Worm (Caenorhabditis elegans) whole organism, L1 larva: ENCODE results near the gene F08F3.10.

ENCODE experiments used
- C04F5.9 ChIP-seq: sonication (generic microtip); optimal IDR thresholded peaks from 2 replicates; lab custom pipeline; 2016; ENCODE audit warnings: missing genetic modification characterization, missing compliant biosample characterization
- F16B12.6 ChIP-seq: fragments of 150-350 bp; optimal IDR thresholded peaks from 2 replicates; lab custom pipeline; 2014; ENCODE audit warnings: missing biosample characterization, missing genetic modification characterization
- Y116A8C.19 ChIP-seq: sonication (generic microtip); optimal IDR thresholded peaks from 2 replicates; lab custom pipeline; 2016; ENCODE audit warnings: missing compliant biosample characterization, missing genetic modification characterization, borderline replicate concordance
- alr-1 ChIP-seq: fragments of 200-800 bp; sonication (Bioruptor generic); optimal IDR thresholded peaks from 2 replicates; lab custom pipeline; 2018; ENCODE audit warnings: borderline replicate concordance, mild to moderate bottlenecking, missing genetic modification characterization, missing compliant biosample characterization
- blmp-1 ChIP-seq: fragments of 150-350 bp; optimal IDR thresholded peaks from 2 replicates; lab custom pipeline; 2014; ENCODE audit warnings: missing biosample characterization, missing genetic modification characterization
- ces-1 ChIP-seq: fragments of 150-350 bp; optimal IDR thresholded peaks from 2 replicates; lab custom pipeline; 2014; ENCODE audit warnings: missing biosample characterization, missing genetic modification reagents, missing genetic modification characterization
- dsc-1 ChIP-seq: sonication (generic microtip); optimal IDR thresholded peaks from 2 replicates; lab custom pipeline; 2016; ENCODE audit warnings: mild to moderate bottlenecking, missing genetic modification characterization, missing compliant biosample characterization
- efl-1 ChIP-seq, 4 experiments: fragments of 150-350 bp; optimal IDR thresholded peaks in 3 of 4; peaks in 1 of 4; 1 replicate in 1 of 4; 2 replicates in 3 of 4; lab custom pipeline; 2014; ENCODE audit warnings: missing biosample characterization in 2 of 4, missing genetic modification characterization in 2 of 4, missing genetic modification reagents in 2 of 4
- egl-13 ChIP-seq: sonication (generic microtip); optimal IDR thresholded peaks from 2 replicates; lab custom pipeline; 2016; ENCODE audit warnings: missing genotype, missing genetic modification reagents, missing genetic modification characterization, missing compliant biosample characterization
- egl-27 ChIP-seq, 2 experiments: fragments of 150-350 bp in 1 of 2; sonication (generic microtip); optimal IDR thresholded peaks; 3 replicates each; lab custom pipeline; 2017 to 2018; ENCODE audit warnings: missing biosample characterization in 2 of 2, missing genetic modification characterization in 2 of 2, missing genetic modification reagents in 2 of 2
- elt-2 ChIP-seq: sonication (generic microtip); optimal IDR thresholded peaks from 2 replicates; lab custom pipeline; 2016; ENCODE audit warnings: missing genetic modification characterization, mild to moderate bottlenecking, inconsistent platforms, missing compliant biosample characterization, missing genetic modification reagents
- elt-3 ChIP-seq, 6 experiments: fragments of 150-350 bp in 1 of 6; sonication (generic microtip); optimal IDR thresholded peaks; 2 replicates each; lab custom pipeline; 2017 to 2018; ENCODE audit warnings: missing biosample characterization in 6 of 6, missing genetic modification characterization in 6 of 6, inconsistent platforms in 1 of 6
- fkh-10 ChIP-seq: sonication (generic microtip); optimal IDR thresholded peaks from 2 replicates; lab custom pipeline; 2017; ENCODE audit warnings: missing biosample characterization, missing genetic modification reagents, missing genetic modification characterization
- fkh-4 ChIP-seq: sonication (generic microtip); optimal IDR thresholded peaks from 2 replicates; lab custom pipeline; 2016; ENCODE audit warnings: missing compliant biosample characterization, missing genetic modification characterization, borderline replicate concordance
- fkh-8 ChIP-seq: sonication (generic microtip); optimal IDR thresholded peaks from 2 replicates; lab custom pipeline; 2016; ENCODE audit warnings: mild to moderate bottlenecking, missing genetic modification characterization, missing compliant biosample characterization
- grh-1 ChIP-seq: fragments of 200-800 bp; sonication (Bioruptor generic); IDR thresholded peaks from 2 replicates; pipeline ENCODE4 v1.3.6; 2022; ENCODE audit warnings: missing genetic modification reagents, missing genetic modification characterization, missing compliant biosample characterization
- hpl-2 ChIP-seq: fragments of 150-350 bp; optimal IDR thresholded peaks from 2 replicates; lab custom pipeline; 2014; ENCODE audit warnings: missing biosample characterization, missing genetic modification reagents, missing genetic modification characterization
- isw-1 ChIP-seq: fragments of 200-800 bp; sonication (Bioruptor generic); IDR thresholded peaks from 2 replicates; pipeline ENCODE4 v1.3.6; 2022; ENCODE audit warnings: missing genetic modification characterization, missing compliant biosample characterization
- lin-14 ChIP-seq: fragments of 200-800 bp; sonication (Bioruptor generic); optimal IDR thresholded peaks from 2 replicates; lab custom pipeline; 2018; ENCODE audit warnings: mild to moderate bottlenecking, missing genetic modification characterization, moderate library complexity, missing compliant biosample characterization
- lin-15B ChIP-seq: fragments of 150-350 bp; sonication (generic microtip); optimal IDR thresholded peaks from 3 replicates; lab custom pipeline; 2014; ENCODE audit warnings: missing biosample characterization, missing genetic modification characterization
- lin-35 ChIP-seq, 2 experiments: fragments of 150-350 bp; optimal IDR thresholded peaks; 2 replicates each; lab custom pipeline; 2014; ENCODE audit warnings: missing biosample characterization in 2 of 2, missing genetic modification characterization in 2 of 2, missing genetic modification reagents in 2 of 2
- lin-39 ChIP-seq: fragments of 150-350 bp; optimal IDR thresholded peaks from 2 replicates; lab custom pipeline; 2014; ENCODE audit warnings: missing biosample characterization, missing genetic modification reagents, missing genetic modification characterization
- lir-3 ChIP-seq: sonication (generic microtip); optimal IDR thresholded peaks from 2 replicates; lab custom pipeline; 2016; ENCODE audit warnings: mild to moderate bottlenecking, missing genetic modification characterization, moderate library complexity, missing compliant biosample characterization; ENCODE audit not compliant: poor library complexity
- mdl-1 ChIP-seq, 2 experiments: fragments of 150-350 bp; optimal IDR thresholded peaks; 2 replicates each; lab custom pipeline; 2014 to 2017; ENCODE audit warnings: missing biosample characterization in 2 of 2, missing genetic modification characterization in 2 of 2, inconsistent platforms in 1 of 2
- nhr-11 ChIP-seq: fragments of 150-350 bp; optimal IDR thresholded peaks from 2 replicates; lab custom pipeline; 2014; ENCODE audit warnings: missing biosample characterization, missing genetic modification characterization
- nhr-19 ChIP-seq: fragments of 200-800 bp; sonication (Bioruptor generic); conservative IDR thresholded peaks from 2 replicates; pipeline ENCODE4 v1.3.6; 2022; ENCODE audit warnings: missing genetic modification characterization, missing compliant biosample characterization
- nhr-20 ChIP-seq: sonication (generic microtip); optimal IDR thresholded peaks from 2 replicates; lab custom pipeline; 2016; ENCODE audit warnings: mild to moderate bottlenecking, missing genetic modification characterization, missing compliant biosample characterization
- nhr-28 ChIP-seq: fragments of 150-350 bp; optimal IDR thresholded peaks from 2 replicates; lab custom pipeline; 2014; ENCODE audit warnings: missing biosample characterization, missing genetic modification characterization
- nhr-47 ChIP-seq: sonication (generic microtip); optimal IDR thresholded peaks from 2 replicates; lab custom pipeline; 2016; ENCODE audit warnings: mild to moderate bottlenecking, missing genetic modification characterization, moderate library complexity, missing compliant biosample characterization
- nhr-71 ChIP-seq: sonication (generic microtip); optimal IDR thresholded peaks from 2 replicates; lab custom pipeline; 2016; ENCODE audit warnings: mild to moderate bottlenecking, missing genetic modification characterization, moderate library complexity, missing compliant biosample characterization
- nhr-76 ChIP-seq: sonication (generic microtip); optimal IDR thresholded peaks from 2 replicates; lab custom pipeline; 2017; ENCODE audit warnings: missing biosample characterization, missing genetic modification characterization
- nhr-77 ChIP-seq: fragments of 150-350 bp; optimal IDR thresholded peaks from 2 replicates; lab custom pipeline; 2014; ENCODE audit warnings: missing biosample characterization, missing genetic modification characterization
- nhr-85 ChIP-seq: sonication (generic microtip); peaks from one replicate; lab custom pipeline; 2016; ENCODE audit warnings: missing genetic modification characterization, inconsistent platforms, missing compliant biosample characterization
- nhr-90 ChIP-seq: sonication (generic microtip); optimal IDR thresholded peaks from 2 replicates; lab custom pipeline; 2016; ENCODE audit warnings: mild to moderate bottlenecking, missing genetic modification characterization, missing compliant biosample characterization; ENCODE audit not compliant: poor library complexity
- pag-3 ChIP-seq: sonication (generic microtip); optimal IDR thresholded peaks from 2 replicates; lab custom pipeline; 2017; ENCODE audit warnings: missing genetic modification characterization, mild to moderate bottlenecking, missing compliant biosample characterization, antibody characterized with exemption, borderline replicate concordance; ENCODE audit not compliant: insufficient read depth
- rnt-1 ChIP-seq: sonication (generic microtip); optimal IDR thresholded peaks from 2 replicates; lab custom pipeline; 2016; ENCODE audit warnings: mild to moderate bottlenecking, missing genetic modification characterization, moderate library complexity, missing compliant biosample characterization
- sox-4 ChIP-seq: sonication (generic microtip); optimal IDR thresholded peaks from 2 replicates; lab custom pipeline; 2016; ENCODE audit warnings: missing genetic modification characterization, missing compliant biosample characterization
- sup-37 ChIP-seq: fragments of 200-800 bp; sonication (Bioruptor generic); optimal IDR thresholded peaks from 2 replicates; lab custom pipeline; 2018; ENCODE audit warnings: mild to moderate bottlenecking, missing genetic modification characterization, missing compliant biosample characterization
- swsn-7 ChIP-seq: sonication (generic microtip); optimal IDR thresholded peaks from 2 replicates; lab custom pipeline; 2016; ENCODE audit warnings: missing genetic modification characterization, missing compliant biosample characterization
- tbx-2 ChIP-seq: sonication (generic microtip); optimal IDR thresholded peaks from 2 replicates; lab custom pipeline; 2016; ENCODE audit warnings: missing genetic modification characterization, missing compliant biosample characterization
- unc-130 ChIP-seq: fragments of 150-350 bp; optimal IDR thresholded peaks from 2 replicates; lab custom pipeline; 2017; ENCODE audit warnings: missing biosample characterization, missing genetic modification characterization, inconsistent platforms
- unc-30 ChIP-seq: sonication (generic microtip); optimal IDR thresholded peaks from 2 replicates; lab custom pipeline; 2017; ENCODE audit warnings: missing biosample characterization, missing genetic modification characterization
- unc-86 ChIP-seq: sonication (generic microtip); optimal IDR thresholded peaks from 2 replicates; lab custom pipeline; 2016; ENCODE audit warnings: missing genetic modification characterization, missing compliant biosample characterization
- zag-1 ChIP-seq: fragments of 150-350 bp; optimal IDR thresholded peaks from 2 replicates; lab custom pipeline; 2014; ENCODE audit warnings: missing biosample characterization, missing genetic modification characterization

F08F3.10 gene

DNA sequence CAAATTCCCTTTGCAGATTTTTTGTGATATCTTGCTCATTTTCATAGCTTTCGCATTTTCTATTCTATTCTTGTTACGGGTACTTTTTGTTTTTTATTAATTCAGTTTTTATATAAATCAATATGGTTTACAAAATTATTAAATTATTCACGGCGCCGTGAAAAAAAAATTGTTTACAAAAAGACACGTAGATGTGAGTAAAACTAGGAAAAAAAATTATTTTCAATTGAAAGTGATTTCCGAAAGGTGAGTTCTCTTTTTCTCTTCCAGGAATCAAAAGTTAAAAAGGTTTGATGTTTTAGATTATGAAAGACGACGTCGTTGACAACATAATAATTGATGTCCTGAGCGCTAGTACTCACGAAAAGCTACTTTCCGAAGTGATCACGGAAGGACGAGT lies 4.9 kb upstream of the F08F3.10 start, which contains the start of gene C25A6.1:
C25A6.1 (plus strand) TSS at position 301 of the 400 bp plus-strand sequence.
- no peak for TF ChIP-seq elt-2 (tag; lab: Kevin White, UChicago)
- TF ChIP-seq C04F5.9 (tag; lab: Kevin White, UChicago) = no peak
- TF ChIP-seq nhr-28 (tag; lab: Kevin White, UChicago) = no peak
- no peak for TF ChIP-seq isw-1 (GFP tag; lab: Robert Waterston, UW)
- no peak for TF ChIP-seq alr-1
- TF ChIP-seq sox-4 (tag; lab: Kevin White, UChicago) = no peak
- TF ChIP-seq rnt-1 (tag; lab: Kevin White, UChicago) = no peak
- TF ChIP-seq fkh-8 (tag; lab: Kevin White, UChicago) = no peak
- TF ChIP-seq dsc-1 (tag; lab: Kevin White, UChicago) = no peak
- TF ChIP-seq sup-37 (GFP tag; lab: Kevin White, UChicago) = no peak
- no peak for TF ChIP-seq nhr-11
- TF ChIP-seq nhr-47 (tag; lab: Kevin White, UChicago) = no peak
- TF ChIP-seq egl-13 = no peak
- no peak for TF ChIP-seq blmp-1 (tag; lab: Kevin White, UChicago)
- TF ChIP-seq F16B12.6 (tag; lab: Kevin White, UChicago) = no peak
- no peak for TF ChIP-seq unc-130
- TF ChIP-seq zag-1 (tag; lab: Kevin White, UChicago) = no peak
- no peak for TF ChIP-seq swsn-7 (tag; lab: Kevin White, UChicago)
- no peak for TF ChIP-seq ces-1 (GFP tag; lab: Kevin White, UChicago)

DNA sequence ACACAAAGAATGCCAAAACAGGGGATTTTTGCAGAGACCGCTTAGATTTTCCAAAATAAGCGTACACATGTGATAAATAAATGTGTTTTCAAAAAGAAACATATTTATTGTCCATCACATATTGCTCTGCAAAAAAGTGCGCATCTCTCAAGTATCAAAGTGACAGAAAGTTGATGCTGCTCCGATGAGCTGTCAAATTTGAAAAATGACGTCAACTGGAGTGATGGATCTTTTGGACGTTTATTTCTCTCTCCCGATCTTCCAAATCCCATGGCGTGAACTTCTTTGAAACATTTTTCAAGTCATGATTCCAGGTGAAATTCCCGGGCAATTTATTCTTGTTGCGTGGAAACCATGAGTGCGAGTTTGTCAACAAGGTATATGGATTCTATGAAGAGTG lies 4.2 kb upstream of the F08F3.10 start:
- TF ChIP-seq lin-15B (no peak), pag-3 (tag; lab: Kevin White, UChicago) (no peak), fkh-8 (tag; lab: Kevin White, UChicago) (no peak), egl-27 (tag; optimal IDR thresholded peaks at IDR 0.05; lab: Kevin White, UChicago) (no peak), efl-1 (optimal IDR thresholded peaks at IDR 0.05; lab: Kevin White, UChicago) (no peak), efl-1 (GFP tag; optimal IDR thresholded peaks at IDR 0.05 in 1 of 2; lab: Kevin White, UChicago) (no peak), lin-14 (peak; percentile 75), nhr-76 (tag; lab: Kevin White, UChicago) (no peak), Y116A8C.19 (tag; lab: Kevin White, UChicago) (no peak), lir-3 (no peak), nhr-71 (tag; lab: Kevin White, UChicago) (peak; percentile 31)

DNA sequence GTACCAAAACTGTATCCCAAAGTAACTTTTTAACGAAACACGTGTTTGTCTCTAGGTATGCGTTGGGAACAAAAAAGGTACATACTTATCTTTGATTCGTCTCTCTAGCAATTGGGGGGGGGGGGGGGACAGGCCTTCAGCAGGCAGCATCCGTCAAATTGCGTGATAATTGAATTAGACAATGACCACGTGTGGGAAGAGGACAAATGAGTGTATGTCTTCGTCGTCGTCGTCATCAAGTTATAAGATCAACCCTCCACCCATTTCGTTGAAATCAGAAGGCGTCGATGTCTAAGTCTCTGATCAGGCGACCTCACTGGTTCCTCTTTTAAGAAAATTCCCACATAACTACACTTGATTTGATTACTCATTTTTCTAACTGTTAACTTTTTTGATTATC lies 2.5 kb upstream of the F08F3.10 start, which contains the start of gene F08F3.4:
F08F3.4 (plus strand) TSS at position 277 of the 400 bp plus-strand sequence.
- TF ChIP-seq unc-86 (tag; lab: Kevin White, UChicago) (no peak), blmp-1 (tag; lab: Kevin White, UChicago) (no peak), nhr-90 (tag; lab: Kevin White, UChicago) (peak; percentile 26), nhr-19 (GFP tag; lab: Robert Waterston, UW) (peak; percentile 69), mdl-1 (tag; optimal IDR thresholded peaks at IDR 0.05; lab: Kevin White, UChicago) (peak in 1 of 2 experiments; percentile 63), nhr-47 (tag; lab: Kevin White, UChicago) (peak; percentile 3), tbx-2 (peak; percentile 45), nhr-20 (peak; percentile 73), lin-35 (GFP tag; optimal IDR thresholded peaks at IDR 0.05; lab: Kevin White, UChicago) (peak in 1 of 2 experiments; percentile 16), nhr-85 (tag; lab: Kevin White, UChicago) (peak; percentile 98), lin-39 (tag; lab: Kevin White, UChicago) (no peak), efl-1 (optimal IDR thresholded peaks at IDR 0.05; lab: Kevin White, UChicago) (no peak), efl-1 (GFP tag; optimal IDR thresholded peaks at IDR 0.05 in 1 of 2; lab: Kevin White, UChicago) (peak in 1 of 2 experiments; percentile 84), hpl-2 (GFP tag; lab: Kevin White, UChicago) (no peak), grh-1 (GFP tag; lab: Robert Waterston, UW) (peak; percentile 76), elt-3 (tag; optimal IDR thresholded peaks at IDR 0.05; lab: Kevin White, UChicago) (peak in 2 of 6 experiments; percentile 32 to 65), nhr-77 (tag; lab: Kevin White, UChicago) (no peak), swsn-7 (tag; lab: Kevin White, UChicago) (no peak), nhr-71 (tag; lab: Kevin White, UChicago) (peak; percentile 59), fkh-4 (tag; lab: Kevin White, UChicago) (no peak), lin-14 (peak; percentile 85), fkh-10 (GFP tag; lab: Kevin White, UChicago) (no peak), unc-30 (tag; lab: Kevin White, UChicago) (no peak), nhr-11 (no peak), pag-3 (tag; lab: Kevin White, UChicago) (no peak)
- TF ChIP-seq, all 84 proteins: peak for 13
